Worm (Caenorhabditis elegans) whole organism, L4 larva: ENCODE results near the gene C02E7.6.

Source experiments
- F37D6.2 ChIP-seq: sonication (generic microtip); optimal IDR thresholded peaks from 2 replicates; lab custom pipeline; 2016; ENCODE audit warnings: mild to moderate bottlenecking, missing genetic modification characterization, missing compliant biosample characterization
- F44E2.7 ChIP-seq: fragments of 200-800 bp; sonication (Bioruptor generic); IDR thresholded peaks from 2 replicates; pipeline ENCODE4 v2.1.2; 2022; ENCODE audit warnings: missing genetic modification characterization, missing compliant biosample characterization
- T26A8.4 ChIP-seq: fragments of 200-800 bp; sonication (Bioruptor generic); IDR thresholded peaks from 2 replicates; pipeline ENCODE4 v1.3.6; 2022; ENCODE audit warnings: missing genetic modification characterization, missing compliant biosample characterization
- Y105C5A.15 ChIP-seq: fragments of 200-800 bp; sonication (Bioruptor generic); IDR thresholded peaks from 2 replicates; pipeline ENCODE4 v1.3.6; 2022; ENCODE audit warnings: missing genetic modification characterization, missing compliant biosample characterization
- Y48G9A.11 ChIP-seq: fragments of 200-800 bp; sonication (Bioruptor generic); IDR thresholded peaks from 2 replicates; pipeline ENCODE4 v1.3.6; 2022; ENCODE audit warnings: missing genetic modification reagents, missing genetic modification characterization, missing compliant biosample characterization
- Y75B8A.6 ChIP-seq: fragments of 200-800 bp; sonication (Bioruptor generic); IDR thresholded peaks from 2 replicates; pipeline ENCODE4 v1.3.6; 2022; ENCODE audit warnings: missing genetic modification reagents, missing genetic modification characterization, missing compliant biosample characterization
- aly-2 ChIP-seq: sonication (generic microtip); optimal IDR thresholded peaks from 2 replicates; lab custom pipeline; 2018; ENCODE audit warnings: missing biosample characterization, missing genetic modification characterization
- attf-4 ChIP-seq: sonication (generic microtip); optimal IDR thresholded peaks from 3 replicates; lab custom pipeline; 2017; ENCODE audit warnings: missing biosample characterization, missing genetic modification characterization
- ceh-32 ChIP-seq: sonication (generic microtip); optimal IDR thresholded peaks from 2 replicates; lab custom pipeline; 2016; ENCODE audit warnings: mild to moderate bottlenecking, missing genetic modification characterization, missing compliant biosample characterization; ENCODE audit not compliant: poor library complexity
- ceh-44 ChIP-seq: fragments of 200-800 bp; sonication (Bioruptor generic); IDR thresholded peaks from 2 replicates; pipeline ENCODE4 v1.3.6; 2022; ENCODE audit warnings: missing genetic modification reagents, missing genetic modification characterization, missing compliant biosample characterization
- cey-2 ChIP-seq: sonication (generic microtip); optimal IDR thresholded peaks from 3 replicates; lab custom pipeline; 2017; ENCODE audit warnings: missing genetic modification characterization, mild to moderate bottlenecking, missing compliant biosample characterization, antibody characterized with exemption, borderline replicate concordance; ENCODE audit not compliant: insufficient read depth
- daf-8 ChIP-seq: fragments of 200-800 bp; sonication (Bioruptor generic); IDR thresholded peaks from 2 replicates; pipeline ENCODE4 v1.3.6; 2022; ENCODE audit warnings: missing genetic modification characterization, missing compliant biosample characterization
- dmd-8 ChIP-seq: fragments of 200-800 bp; sonication (Bioruptor generic); IDR thresholded peaks from 2 replicates; pipeline ENCODE4 v1.3.6; 2022; ENCODE audit warnings: missing genetic modification characterization, missing compliant biosample characterization
- dve-1 ChIP-seq: sonication (generic microtip); optimal IDR thresholded peaks from 2 replicates; lab custom pipeline; 2017; ENCODE audit warnings: antibody characterized with exemption, mild to moderate bottlenecking, missing genetic modification characterization, missing compliant biosample characterization; ENCODE audit not compliant: insufficient read depth
- egl-27 ChIP-seq: sonication (generic microtip); optimal IDR thresholded peaks from 3 replicates; lab custom pipeline; 2017; ENCODE audit warnings: missing biosample characterization, missing genetic modification reagents, missing genetic modification characterization
- fkh-10 ChIP-seq: fragments of 150-350 bp; optimal IDR thresholded peaks from 2 replicates; lab custom pipeline; 2014; ENCODE audit warnings: missing biosample characterization, missing genetic modification reagents, missing genetic modification characterization
- gei-8 ChIP-seq: fragments of 200-800 bp; sonication (Bioruptor generic); optimal IDR thresholded peaks from 2 replicates; lab custom pipeline; 2018; ENCODE audit warnings: mild to moderate bottlenecking, missing genetic modification characterization, missing compliant biosample characterization
- hif-1 ChIP-seq, 2 experiments: sonication (generic microtip); optimal IDR thresholded peaks; 2 replicates each; lab custom pipeline; 2016 to 2017; ENCODE audit warnings: missing compliant biosample characterization in 2 of 2, missing genetic modification characterization in 2 of 2, missing genetic modification reagents in 2 of 2, missing genotype in 2 of 2, mild to moderate bottlenecking in 1 of 2
- hlh-11 ChIP-seq: fragments of 200-800 bp; sonication (Bioruptor generic); optimal IDR thresholded peaks from 2 replicates; lab custom pipeline; 2018; ENCODE audit warnings: mild to moderate bottlenecking, missing genetic modification characterization, missing compliant biosample characterization
- lin-13 ChIP-seq: fragments of 150-350 bp; optimal IDR thresholded peaks from 2 replicates; lab custom pipeline; 2014; ENCODE audit warnings: missing biosample characterization, missing genetic modification reagents, missing genetic modification characterization
- lin-29 ChIP-seq: fragments of 200-800 bp; sonication (Bioruptor generic); IDR thresholded peaks from 2 replicates; pipeline ENCODE4 v1.3.6; 2022; ENCODE audit warnings: missing genetic modification reagents, missing genetic modification characterization, missing compliant biosample characterization
- lin-38 ChIP-seq: fragments of 200-800 bp; sonication (Bioruptor generic); IDR thresholded peaks from 2 replicates; pipeline ENCODE4 v1.3.6; 2022; ENCODE audit warnings: missing genetic modification reagents, missing genetic modification characterization, missing compliant biosample characterization
- lin-39 ChIP-seq: fragments of 150-350 bp; optimal IDR thresholded peaks from 2 replicates; lab custom pipeline; 2014; ENCODE audit warnings: missing biosample characterization, missing genetic modification reagents, missing genetic modification characterization
- lir-3 ChIP-seq: sonication (generic microtip); optimal IDR thresholded peaks from 2 replicates; lab custom pipeline; 2016; ENCODE audit warnings: mild to moderate bottlenecking, missing genetic modification characterization, missing compliant biosample characterization
- lsy-2 ChIP-seq, 2 experiments: fragments of 150-350 bp in 1 of 2; sonication (generic microtip) in 1 of 2; optimal IDR thresholded peaks; 2 replicates each; lab custom pipeline; 2014 to 2017; ENCODE audit warnings: missing biosample characterization in 2 of 2, missing genetic modification characterization in 2 of 2
- madf-5 ChIP-seq, 2 experiments: fragments of 200-800 bp; sonication (Bioruptor generic); IDR thresholded peaks; 2 replicates each; pipeline ENCODE4 v1.3.6; 2022; ENCODE audit warnings: missing compliant biosample characterization in 2 of 2, missing genetic modification characterization in 2 of 2
- mdl-1 ChIP-seq, 2 experiments: fragments of 150-350 bp in 1 of 2; sonication (generic microtip) in 1 of 2; optimal IDR thresholded peaks; 2 replicates each; lab custom pipeline; 2014 to 2017; ENCODE audit warnings: missing biosample characterization in 2 of 2, missing genetic modification characterization in 2 of 2
- mes-2 ChIP-seq: sonication (generic microtip); optimal IDR thresholded peaks from 2 replicates; lab custom pipeline; 2016; ENCODE audit warnings: missing genotype, mild to moderate bottlenecking, missing genetic modification characterization, missing compliant biosample characterization; ENCODE audit not compliant: poor library complexity, severe bottlenecking
- mxl-2 ChIP-seq: fragments of 200-800 bp; sonication (Bioruptor generic); conservative IDR thresholded peaks from 2 replicates; pipeline ENCODE4 v1.3.6; 2022; ENCODE audit warnings: missing genetic modification reagents, missing genetic modification characterization, missing compliant biosample characterization
- mxl-3 ChIP-seq: fragments of 200-800 bp; sonication (Bioruptor generic); optimal IDR thresholded peaks from 2 replicates; lab custom pipeline; 2018; ENCODE audit warnings: mild to moderate bottlenecking, missing genetic modification characterization, missing compliant biosample characterization
- nhr-10 ChIP-seq: fragments of 150-350 bp; optimal IDR thresholded peaks from 2 replicates; lab custom pipeline; 2014; ENCODE audit warnings: missing biosample characterization, missing genetic modification characterization
- nhr-102 ChIP-seq: sonication (generic microtip); optimal IDR thresholded peaks from 2 replicates; lab custom pipeline; 2016; ENCODE audit warnings: mild to moderate bottlenecking, missing genetic modification characterization, moderate library complexity, missing compliant biosample characterization
- nhr-11 ChIP-seq: fragments of 150-350 bp; optimal IDR thresholded peaks from 2 replicates; lab custom pipeline; 2014; ENCODE audit warnings: missing biosample characterization, missing genetic modification characterization
- nhr-111 ChIP-seq: fragments of 200-800 bp; sonication (Bioruptor generic); optimal IDR thresholded peaks from 2 replicates; lab custom pipeline; 2018; ENCODE audit warnings: mild to moderate bottlenecking, missing genetic modification characterization, missing compliant biosample characterization
- nhr-28 ChIP-seq: fragments of 150-350 bp; optimal IDR thresholded peaks from 2 replicates; lab custom pipeline; 2014; ENCODE audit warnings: missing biosample characterization, missing genetic modification characterization
- nhr-42 ChIP-seq: fragments of 200-800 bp; sonication (Bioruptor generic); IDR thresholded peaks from 2 replicates; pipeline ENCODE4 v1.3.6; 2022; ENCODE audit warnings: missing genetic modification characterization, missing compliant biosample characterization
- nhr-48 ChIP-seq: sonication (generic microtip); optimal IDR thresholded peaks from 2 replicates; lab custom pipeline; 2016; ENCODE audit warnings: mild to moderate bottlenecking, missing genetic modification characterization, missing compliant biosample characterization
- nhr-6 ChIP-seq: fragments of 150-350 bp; optimal IDR thresholded peaks from 2 replicates; lab custom pipeline; 2014; ENCODE audit warnings: missing biosample characterization, missing genetic modification characterization
- nhr-76 ChIP-seq: fragments of 150-350 bp; optimal IDR thresholded peaks from 2 replicates; lab custom pipeline; 2014; ENCODE audit warnings: missing biosample characterization, missing genetic modification characterization
- pha-4 ChIP-seq, 2 experiments: fragments of 150-350 bp in 1 of 2; fragments of 200-800 bp in 1 of 2; sonication (Bioruptor generic) in 1 of 2; IDR thresholded peaks in 1 of 2; optimal IDR thresholded peaks in 1 of 2; 2 replicates each; pipeline versions ENCODE4 v1.3.6 to Lab custom; 2014 to 2022; ENCODE audit warnings: missing genetic modification characterization in 2 of 2, missing genetic modification reagents in 2 of 2, missing biosample characterization in 1 of 2, missing compliant biosample characterization in 1 of 2
- php-3 ChIP-seq: fragments of 200-800 bp; sonication (Bioruptor generic); IDR thresholded peaks from 2 replicates; pipeline ENCODE4 v1.3.6; 2022; ENCODE audit warnings: missing genetic modification reagents, missing genetic modification characterization, missing compliant biosample characterization
- set-16 ChIP-seq: fragments of 200-800 bp; sonication (Bioruptor generic); IDR thresholded peaks from 2 replicates; pipeline ENCODE4 v1.3.6; 2022; ENCODE audit warnings: missing genetic modification reagents, missing genetic modification characterization, missing compliant biosample characterization
- spr-1 ChIP-seq: sonication (generic microtip); optimal IDR thresholded peaks from 2 replicates; lab custom pipeline; 2016; ENCODE audit warnings: mild to moderate bottlenecking, missing genetic modification characterization, missing compliant biosample characterization
- tag-97 ChIP-seq: fragments of 200-800 bp; sonication (Bioruptor generic); IDR thresholded peaks from 2 replicates; pipeline ENCODE4 v1.3.6; 2022; ENCODE audit warnings: missing genetic modification characterization, missing compliant biosample characterization
- zag-1 ChIP-seq: fragments of 150-350 bp; optimal IDR thresholded peaks from 2 replicates; lab custom pipeline; 2014; ENCODE audit warnings: missing biosample characterization, missing genetic modification characterization
- ztf-11 ChIP-seq: fragments of 150-350 bp; optimal IDR thresholded peaks from 2 replicates; lab custom pipeline; 2014; ENCODE audit warnings: missing biosample characterization, missing genetic modification characterization

C02E7.6 gene

ce11 chrV:4918664-4919257 is at the start of gene C02E7.6:
Gene C02E7.6 (plus strand): TSS chrV:4919207.
- TF ChIP-seq dve-1 (tag; lab: Kevin White, UChicago): no peak
- no peak for TF ChIP-seq lir-3
- no peak for TF ChIP-seq egl-27 (tag; lab: Kevin White, UChicago)
- no peak for TF ChIP-seq attf-4 (tag; lab: Kevin White, UChicago)
- no peak for TF ChIP-seq F44E2.7 (GFP tag; lab: Robert Waterston, UW)
- TF ChIP-seq nhr-11 (tag; lab: Kevin White, UChicago): no peak
- no peak for TF ChIP-seq T26A8.4
- no peak for TF ChIP-seq set-16 (GFP tag; lab: Robert Waterston, UW)
- TF ChIP-seq zag-1: no peak
- no peak for TF ChIP-seq F37D6.2
- TF ChIP-seq fkh-10 (GFP tag; lab: Kevin White, UChicago): no peak
- no peak for TF ChIP-seq nhr-6
- no peak for TF ChIP-seq nhr-76 (tag; lab: Kevin White, UChicago)
- TF ChIP-seq nhr-111: no peak
- TF ChIP-seq nhr-10: peak; percentile 48
- peak; percentile 43 for TF ChIP-seq mxl-3 (GFP tag; lab: Kevin White, UChicago)
- TF ChIP-seq cey-2 (tag; lab: Kevin White, UChicago): peak; percentile 47
- TF ChIP-seq ceh-44 (GFP tag; lab: Robert Waterston, UW): no peak
- no peak for TF ChIP-seq aly-2 (tag; lab: Kevin White, UChicago)
- peak; percentile 69 for TF ChIP-seq hlh-11 (tag; lab: Kevin White, UChicago)
- no peak for TF ChIP-seq pha-4 (GFP tag; IDR thresholded peaks at IDR 0.05; lab: Robert Waterston, UW)
- no peak for TF ChIP-seq pha-4 (tag; optimal IDR thresholded peaks at IDR 0.05; lab: Kevin White, UChicago)
- peak; percentile 4 for TF ChIP-seq spr-1
- no peak for TF ChIP-seq ztf-11
- no peak for TF ChIP-seq Y75B8A.6
- TF ChIP-seq php-3 (GFP tag; lab: Robert Waterston, UW): no peak
- no peak for TF ChIP-seq dmd-8 (GFP tag; lab: Robert Waterston, UW)
- TF ChIP-seq mxl-2 (GFP tag; lab: Robert Waterston, UW): no peak
- TF ChIP-seq lin-38 (GFP tag; lab: Robert Waterston, UW): no peak
- peak in 1 of 2 experiments; percentile 6 for TF ChIP-seq mdl-1 (tag; optimal IDR thresholded peaks at IDR 0.05; lab: Kevin White, UChicago)
- peak; percentile 62 for TF ChIP-seq nhr-102 (tag; lab: Kevin White, UChicago)
- TF ChIP-seq gei-8 (GFP tag; lab: Kevin White, UChicago): no peak
- peak; percentile 93 for TF ChIP-seq nhr-48 (tag; lab: Kevin White, UChicago)
- no peak for TF ChIP-seq hif-1 (tag; optimal IDR thresholded peaks at IDR 0.05; lab: Kevin White, UChicago)
- peak; percentile 30 for TF ChIP-seq nhr-28 (tag; lab: Kevin White, UChicago)
- TF ChIP-seq, all 104 proteins: peak for 9

- TF ChIP-seq lin-39 (tag; lab: Kevin White, UChicago): no peak
- TF ChIP-seq lin-29 (GFP tag; lab: Robert Waterston, UW): no peak
- no peak for TF ChIP-seq Y48G9A.11 (GFP tag; lab: Robert Waterston, UW)
- TF ChIP-seq daf-8 (GFP tag; lab: Robert Waterston, UW): no peak
- TF ChIP-seq F44E2.7 (GFP tag; lab: Robert Waterston, UW): no peak
- TF ChIP-seq lsy-2 (tag; optimal IDR thresholded peaks at IDR 0.05; lab: Kevin White, UChicago): no peak
- no peak for TF ChIP-seq Y105C5A.15
- TF ChIP-seq tag-97 (GFP tag; lab: Robert Waterston, UW): no peak
- no peak for TF ChIP-seq mdl-1 (tag; optimal IDR thresholded peaks at IDR 0.05; lab: Kevin White, UChicago)
- no peak for TF ChIP-seq mxl-3 (GFP tag; lab: Kevin White, UChicago)
- no peak for TF ChIP-seq mes-2 (tag; lab: Kevin White, UChicago)
- TF ChIP-seq madf-5 (GFP tag; IDR thresholded peaks at IDR 0.05; lab: Robert Waterston, UW): no peak
- TF ChIP-seq lin-13 (GFP tag; lab: Kevin White, UChicago): no peak
- no peak for TF ChIP-seq hif-1 (tag; optimal IDR thresholded peaks at IDR 0.05; lab: Kevin White, UChicago)
- TF ChIP-seq nhr-42 (GFP tag; lab: Robert Waterston, UW): no peak
- no peak for TF ChIP-seq ceh-32 (tag; lab: Kevin White, UChicago)
These were observed 48.4 kb upstream of the C02E7.6 start for ce11 chrV:4870627-4871026.
